Fruit fly (Drosophila melanogaster) whole organism, prepupa: ENCODE data around the gene CG46270.

Experiments
- Blimp-1 ChIP-seq: fragments of 200-800 bp; sonication (Bioruptor generic); optimal IDR thresholded peaks from 3 replicates; lab custom pipeline; 2017; ENCODE audit warnings: missing biosample characterization, missing genetic modification characterization, mild to moderate bottlenecking, moderate library complexity, missing genetic modification reagents
- CG10669 ChIP-seq: fragments of 200-800 bp; sonication (Bioruptor generic); optimal IDR thresholded peaks from 3 replicates; lab custom pipeline; 2018; ENCODE audit warnings: missing biosample characterization, mild to moderate bottlenecking, missing genetic modification characterization, moderate library complexity
- CG11294 ChIP-seq: fragments of 200-800 bp; sonication (Bioruptor generic); IDR thresholded peaks from 2 replicates; pipeline ENCODE4 v1.3.6; 2022; ENCODE audit warnings: missing biosample characterization, missing genetic modification characterization
- CG11762 ChIP-seq: fragments of 200-800 bp; sonication (Bioruptor generic); optimal IDR thresholded peaks from 3 replicates; lab custom pipeline; 2016; ENCODE audit warnings: missing biosample characterization, missing genetic modification characterization; ENCODE audit not compliant: insufficient read depth
- CG15336 ChIP-seq: fragments of 200-800 bp; sonication (Bioruptor generic); IDR thresholded peaks from 2 replicates; pipeline ENCODE4 v1.3.6; 2022; ENCODE audit warnings: missing biosample characterization, missing genetic modification characterization
- CG1621 ChIP-seq: fragments of 200-800 bp; sonication (Bioruptor generic); optimal IDR thresholded peaks from 3 replicates; lab custom pipeline; 2018; ENCODE audit warnings: missing biosample characterization, mild to moderate bottlenecking, missing genetic modification characterization
- CG16779 ChIP-seq: fragments of 200-800 bp; sonication (Bioruptor generic); optimal IDR thresholded peaks from 3 replicates; lab custom pipeline; 2017; ENCODE audit warnings: missing biosample characterization, mild to moderate bottlenecking, missing genetic modification characterization
- CG3032 ChIP-seq: fragments of 200-800 bp; optimal IDR thresholded peaks from 2 replicates; lab custom pipeline; 2019; ENCODE audit warnings: missing biosample characterization, mild to moderate bottlenecking, missing genetic modification characterization, moderate library complexity
- CG32006 ChIP-seq: fragments of 200-800 bp; sonication (Bioruptor generic); optimal IDR thresholded peaks from 3 replicates; lab custom pipeline; 2017; ENCODE audit warnings: missing biosample characterization, mild to moderate bottlenecking, missing genetic modification characterization
- CG3919 ChIP-seq: fragments of 200-800 bp; sonication (Bioruptor generic); optimal IDR thresholded peaks from 3 replicates; lab custom pipeline; 2016; ENCODE audit warnings: missing biosample characterization, missing genetic modification characterization
- CG4318 ChIP-seq: fragments of 200-800 bp; sonication (Bioruptor generic); optimal IDR thresholded peaks from 3 replicates; lab custom pipeline; 2017; ENCODE audit warnings: missing biosample characterization, mild to moderate bottlenecking, missing genetic modification characterization
- CG6792 ChIP-seq: fragments of 200-800 bp; sonication (Bioruptor generic); optimal IDR thresholded peaks from 3 replicates; lab custom pipeline; 2016; ENCODE audit warnings: missing biosample characterization, missing genetic modification characterization
- CG6808 ChIP-seq: fragments of 200-800 bp; sonication (Bioruptor generic); optimal IDR thresholded peaks from 3 replicates; lab custom pipeline; 2017; ENCODE audit warnings: missing biosample characterization, missing genetic modification characterization, mild to moderate bottlenecking, moderate library complexity, missing genetic modification reagents
- CG6854 ChIP-seq: fragments of 200-800 bp; sonication (Bioruptor generic); optimal IDR thresholded peaks from 2 replicates; lab custom pipeline; 2017; ENCODE audit warnings: missing biosample characterization, mild to moderate bottlenecking, missing genetic modification characterization
- CG7368 ChIP-seq: fragments of 200-800 bp; sonication (Bioruptor generic); optimal IDR thresholded peaks from 3 replicates; lab custom pipeline; 2016; ENCODE audit warnings: missing biosample characterization, missing genetic modification characterization
- CG8319 ChIP-seq: fragments of 200-800 bp; sonication (Bioruptor generic); optimal IDR thresholded peaks from 3 replicates; lab custom pipeline; 2016; ENCODE audit warnings: missing biosample characterization, missing genetic modification characterization
- CG8632 ChIP-seq: fragments of 200-800 bp; sonication (Bioruptor generic); optimal IDR thresholded peaks from 3 replicates; lab custom pipeline; 2016; ENCODE audit warnings: missing biosample characterization, missing genetic modification characterization
- CG9139 ChIP-seq: fragments of 200-800 bp; sonication (Bioruptor generic); optimal IDR thresholded peaks from 3 replicates; lab custom pipeline; 2017; ENCODE audit warnings: missing biosample characterization, mild to moderate bottlenecking, missing genetic modification characterization
- Eip75B ChIP-seq: fragments of 200-800 bp; sonication (Bioruptor generic); optimal IDR thresholded peaks from 3 replicates; lab custom pipeline; 2016; ENCODE audit warnings: missing biosample characterization, missing genetic modification characterization
- Eip78C ChIP-seq: fragments of 200-800 bp; sonication (Bioruptor generic); peaks from one replicate; lab custom pipeline; 2016; ENCODE audit warnings: missing biosample characterization, missing genetic modification characterization
- Eip93F ChIP-seq: fragments of 200-800 bp; sonication (Bioruptor generic); optimal IDR thresholded peaks from 2 replicates; lab custom pipeline; 2016; ENCODE audit warnings: missing biosample characterization, mild to moderate bottlenecking, missing genetic modification characterization
- Ets21C ChIP-seq: fragments of 200-800 bp; sonication (Bioruptor generic); optimal IDR thresholded peaks from 3 replicates; lab custom pipeline; 2016; ENCODE audit warnings: missing biosample characterization, missing genetic modification characterization
- Ets96B ChIP-seq: fragments of 200-800 bp; optimal IDR thresholded peaks from 2 replicates; lab custom pipeline; 2019; ENCODE audit warnings: missing biosample characterization, mild to moderate bottlenecking, missing genetic modification characterization, moderate library complexity
- Gug ChIP-seq: fragments of 200-800 bp; sonication (Bioruptor generic); IDR thresholded peaks from 2 replicates; pipeline ENCODE4 v1.3.6; 2022; ENCODE audit warnings: missing biosample characterization, missing genetic modification characterization
- Hr38 ChIP-seq: sonication (Bioruptor generic); optimal IDR thresholded peaks from 2 replicates; lab custom pipeline; 2016; ENCODE audit warnings: missing biosample characterization, missing genetic modification characterization
- Hr39 ChIP-seq: fragments of 200-800 bp; sonication (Bioruptor generic); optimal IDR thresholded peaks from 2 replicates; lab custom pipeline; 2016; ENCODE audit warnings: missing biosample characterization, missing genetic modification characterization
- Lpt ChIP-seq: fragments of 200-800 bp; sonication (Bioruptor generic); optimal IDR thresholded peaks from 3 replicates; lab custom pipeline; 2016; ENCODE audit warnings: missing biosample characterization, missing genetic modification characterization
- Met ChIP-seq: fragments of 200-800 bp; sonication (Bioruptor generic); optimal IDR thresholded peaks from 3 replicates; lab custom pipeline; 2016; ENCODE audit warnings: missing biosample characterization, missing genetic modification characterization
- OdsH ChIP-seq: fragments of 200-800 bp; sonication (Bioruptor generic); optimal IDR thresholded peaks from 3 replicates; lab custom pipeline; 2016; ENCODE audit warnings: missing biosample characterization, missing genetic modification characterization
- Smox ChIP-seq: fragments of 200-800 bp; sonication (Bioruptor generic); optimal IDR thresholded peaks from 3 replicates; lab custom pipeline; 2016; ENCODE audit warnings: missing biosample characterization, missing genetic modification characterization
- Sox102F ChIP-seq: fragments of 200-800 bp; sonication (Bioruptor generic); optimal IDR thresholded peaks from 2 replicates; lab custom pipeline; 2016; ENCODE audit warnings: missing biosample characterization, mild to moderate bottlenecking, missing genetic modification characterization
- Sox14 ChIP-seq: fragments of 200-800 bp; sonication (Bioruptor generic); optimal IDR thresholded peaks from 3 replicates; lab custom pipeline; 2016; ENCODE audit warnings: missing biosample characterization, missing genetic modification characterization
- achi ChIP-seq: fragments of 200-800 bp; sonication (Bioruptor generic); optimal IDR thresholded peaks from 3 replicates; lab custom pipeline; 2016; ENCODE audit warnings: missing biosample characterization, missing genetic modification characterization
- acj6 ChIP-seq: fragments of 200-800 bp; sonication (Bioruptor generic); optimal IDR thresholded peaks from 3 replicates; lab custom pipeline; 2016; ENCODE audit warnings: missing biosample characterization, missing genetic modification characterization
- cyc ChIP-seq: fragments of 200-800 bp; sonication (Bioruptor generic); optimal IDR thresholded peaks from 3 replicates; lab custom pipeline; 2016; ENCODE audit warnings: missing biosample characterization, missing genetic modification characterization
- dac ChIP-seq: fragments of 200-800 bp; sonication (Bioruptor generic); optimal IDR thresholded peaks from 2 replicates; lab custom pipeline; 2017; ENCODE audit warnings: missing biosample characterization, mild to moderate bottlenecking, missing genetic modification characterization
- dsx ChIP-seq: fragments of 200-800 bp; optimal IDR thresholded peaks from 3 replicates; lab custom pipeline; 2019; ENCODE audit warnings: missing biosample characterization, mild to moderate bottlenecking, missing genetic modification characterization, moderate library complexity; ENCODE audit not compliant: poor library complexity, severe bottlenecking
- esn ChIP-seq: fragments of 200-800 bp; sonication (Bioruptor generic); optimal IDR thresholded peaks from 2 replicates; lab custom pipeline; 2016; ENCODE audit warnings: missing biosample characterization, mild to moderate bottlenecking, missing genetic modification characterization, moderate library complexity
- fd85E ChIP-seq: fragments of 200-800 bp; sonication (Bioruptor generic); optimal IDR thresholded peaks from 3 replicates; lab custom pipeline; 2016; ENCODE audit warnings: missing biosample characterization, missing genetic modification characterization
- fkh ChIP-seq: fragments of 200-800 bp; sonication (Bioruptor generic); optimal IDR thresholded peaks from 3 replicates; lab custom pipeline; 2017; ENCODE audit warnings: missing biosample characterization, mild to moderate bottlenecking, missing genetic modification characterization, moderate library complexity
- lz ChIP-seq: fragments of 200-800 bp; sonication (Bioruptor generic); optimal IDR thresholded peaks from 3 replicates; lab custom pipeline; 2016; ENCODE audit warnings: missing biosample characterization, missing genetic modification characterization
- net ChIP-seq: fragments of 200-800 bp; sonication (Bioruptor generic); optimal IDR thresholded peaks from 3 replicates; lab custom pipeline; 2016; ENCODE audit warnings: missing biosample characterization, missing genetic modification characterization
- pdm3 ChIP-seq: fragments of 200-800 bp; sonication (Bioruptor generic); optimal IDR thresholded peaks from 3 replicates; lab custom pipeline; 2016; ENCODE audit warnings: missing biosample characterization, missing genetic modification characterization
- salr ChIP-seq, 2 experiments: fragments of 200-800 bp; sonication (Bioruptor generic); optimal IDR thresholded peaks; 3 replicates each; lab custom pipeline; 2016 to 2018; ENCODE audit warnings: missing biosample characterization in 2 of 2, missing genetic modification characterization in 2 of 2, mild to moderate bottlenecking in 1 of 2
- spab ChIP-seq: fragments of 200-800 bp; sonication (Bioruptor generic); optimal IDR thresholded peaks from 2 replicates; lab custom pipeline; 2017; ENCODE audit warnings: missing biosample characterization, mild to moderate bottlenecking, missing genetic modification characterization, missing genetic modification reagents
- ss ChIP-seq, 2 experiments: fragments of 200-800 bp; sonication (Bioruptor generic); optimal IDR thresholded peaks; 2 replicates in 1 of 2; 3 replicates in 1 of 2; lab custom pipeline; 2017 to 2018; ENCODE audit warnings: mild to moderate bottlenecking in 2 of 2, missing biosample characterization in 2 of 2, missing genetic modification characterization in 2 of 2, moderate library complexity in 1 of 2
- svp ChIP-seq: fragments of 200-800 bp; sonication (Bioruptor generic); peaks from one replicate; lab custom pipeline; 2016; ENCODE audit warnings: missing biosample characterization, missing genetic modification characterization
- topi ChIP-seq: fragments of 200-800 bp; sonication (Bioruptor generic); optimal IDR thresholded peaks from 3 replicates; lab custom pipeline; 2016; ENCODE audit warnings: missing biosample characterization, missing genetic modification characterization
- vri ChIP-seq: fragments of 200-800 bp; sonication (Bioruptor generic); optimal IDR thresholded peaks from 3 replicates; lab custom pipeline; 2016; ENCODE audit warnings: missing biosample characterization, mild to moderate bottlenecking, missing genetic modification characterization

CG46270 gene

dm6 chr3R:10463548-10463947 is 35.3 kb upstream of the CG46270 start (continued):
- TF ChIP-seq salr (GFP tag; optimal IDR thresholded peaks at IDR 0.05; lab: Kevin White, UChicago): no peak
- TF ChIP-seq topi (GFP tag; lab: Kevin White, UChicago): peak; percentile 22
- no peak for TF ChIP-seq CG11294 (GFP tag; lab: Robert Waterston, UW)
- peak; percentile 24 for TF ChIP-seq spab
- no peak for TF ChIP-seq CG6854
- TF ChIP-seq CG10669 (GFP tag; lab: Kevin White, UChicago): peak; percentile 23
- TF ChIP-seq OdsH (GFP tag; lab: Kevin White, UChicago): no peak
- TF ChIP-seq acj6: peak; percentile 6
- no peak for TF ChIP-seq CG15336 (GFP tag; lab: Robert Waterston, UW)
- TF ChIP-seq Blimp-1 (GFP tag; lab: Kevin White, UChicago): no peak
- no peak for TF ChIP-seq Ets21C (GFP tag; lab: Kevin White, UChicago)
- TF ChIP-seq CG8632 (GFP tag; lab: Kevin White, UChicago): no peak
- no peak for TF ChIP-seq CG7368
- TF ChIP-seq Gug (GFP tag; lab: Robert Waterston, UW): no peak

dm6 chr3R:10454909-10455308 is 26.7 kb upstream of the CG46270 start:
- TF ChIP-seq CG8319: peak; percentile 17
- TF ChIP-seq Sox102F (GFP tag; lab: Kevin White, UChicago): peak; percentile 27
- peak; percentile 48 for TF ChIP-seq esn
- TF ChIP-seq Sox14 (GFP tag; lab: Kevin White, UChicago): peak; percentile 34
- no peak for TF ChIP-seq net (GFP tag; lab: Kevin White, UChicago)
- peak; percentile 68 for TF ChIP-seq CG3919 (GFP tag; lab: Kevin White, UChicago)
- TF ChIP-seq CG11762: peak; percentile 41
- TF ChIP-seq fd85E (GFP tag; lab: Kevin White, UChicago): no peak
- TF ChIP-seq Hr39 (GFP tag; lab: Kevin White, UChicago): no peak
- peak; percentile 77 for TF ChIP-seq Ets96B (tag; lab: Kevin White, UChicago)
- peak; percentile 63 for TF ChIP-seq achi
- TF ChIP-seq CG6808 (GFP tag; lab: Kevin White, UChicago): peak; percentile 63
- TF ChIP-seq CG8632 (GFP tag; lab: Kevin White, UChicago): peak; percentile 59
- TF ChIP-seq CG4318: peak; percentile 13
- TF ChIP-seq ss (GFP tag; optimal IDR thresholded peaks at IDR 0.05; lab: Kevin White, UChicago): peak; percentile 55 to 77
- peak; percentile 79 for TF ChIP-seq svp (GFP tag; lab: Kevin White, UChicago)
- peak; percentile 68 for TF ChIP-seq dsx (GFP tag; lab: Kevin White, UChicago)
- TF ChIP-seq CG10669 (GFP tag; lab: Kevin White, UChicago): peak; percentile 77
- TF ChIP-seq spab: peak; percentile 74
- no peak for TF ChIP-seq Lpt (GFP tag; lab: Kevin White, UChicago)
- no peak for TF ChIP-seq Ets21C (GFP tag; lab: Kevin White, UChicago)
- peak; percentile 77 for TF ChIP-seq CG3032 (tag; lab: Kevin White, UChicago)
- TF ChIP-seq Smox (GFP tag; lab: Kevin White, UChicago): peak; percentile 10
- peak; percentile 35 for TF ChIP-seq Met (GFP tag; lab: Kevin White, UChicago)
- TF ChIP-seq Eip93F (GFP tag; lab: Kevin White, UChicago): no peak
- no peak for TF ChIP-seq dac
- TF ChIP-seq CG15336 (GFP tag; lab: Robert Waterston, UW): 0 out of 2 replicates have a peak, but pooled peaks have one; percentile 20
- peak; percentile 66 for TF ChIP-seq CG1621 (tag; lab: Kevin White, UChicago)
- peak; percentile 68 for TF ChIP-seq CG9139 (GFP tag; lab: Kevin White, UChicago)
- TF ChIP-seq Eip75B (GFP tag; lab: Kevin White, UChicago): peak; percentile 53
- peak; percentile 47 for TF ChIP-seq CG6792 (GFP tag; lab: Kevin White, UChicago)
- TF ChIP-seq vri: no peak
- peak; percentile 92 for TF ChIP-seq Eip78C
- no peak for TF ChIP-seq Hr38 (GFP tag; lab: Kevin White, UChicago)
- no peak for TF ChIP-seq CG16779 (tag; lab: Kevin White, UChicago)
- TF ChIP-seq Gug (GFP tag; lab: Robert Waterston, UW): no peak
- no peak for TF ChIP-seq CG11294 (GFP tag; lab: Robert Waterston, UW)
- TF ChIP-seq CG6854: no peak
- no peak for TF ChIP-seq cyc (GFP tag; lab: Kevin White, UChicago)
- TF ChIP-seq salr (GFP tag; optimal IDR thresholded peaks at IDR 0.05; lab: Kevin White, UChicago): peak; percentile 21 to 23
- TF ChIP-seq lz (GFP tag; lab: Kevin White, UChicago): peak; percentile 22
- peak; percentile 40 for TF ChIP-seq CG32006 (GFP tag; lab: Kevin White, UChicago)
- TF ChIP-seq pdm3 (GFP tag; lab: Kevin White, UChicago): peak; percentile 44
- TF ChIP-seq fkh (GFP tag; lab: Kevin White, UChicago): no peak
